Worm (Caenorhabditis elegans) whole organism, dauer: ENCODE results near the gene C17B7.5.

Experiments
- unc-62 ChIP-seq: sonication (generic microtip); optimal IDR thresholded peaks from 2 replicates; lab custom pipeline; 2017; ENCODE audit warnings: missing biosample characterization, missing genetic modification reagents, missing genetic modification characterization

Gene C17B7.5

ce11 chrV:3333334-3333733, at the start of gene C17B7.5:
C17B7.5 (plus strand) TSS chrV:3333634.
- no peak for TF ChIP-seq unc-62 (GFP tag; lab: Kevin White, UChicago)

DNA sequence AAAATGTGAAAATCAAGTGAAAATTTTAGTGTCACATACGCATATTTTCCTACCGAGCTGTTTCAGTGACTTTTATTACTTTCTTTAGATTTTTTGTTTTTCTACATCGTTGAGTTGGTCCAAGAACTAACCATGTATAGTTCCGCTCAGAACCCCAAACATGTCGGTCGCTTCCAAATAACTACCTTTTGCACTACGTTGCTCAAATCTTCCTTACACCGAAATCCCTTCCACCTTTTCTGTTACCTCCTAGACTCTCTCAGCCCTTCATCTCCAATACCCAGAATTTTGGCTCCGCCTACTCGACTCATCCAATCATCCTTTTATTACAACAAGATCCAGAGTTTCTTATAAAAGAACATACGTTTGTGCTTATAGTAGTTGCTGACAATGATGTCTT, 48.8 kb upstream of the C17B7.5 start, which contains the start of gene F35F10.5:
Gene F35F10.5 (plus strand): TSS at position 301 of the 400 bp plus-strand sequence.
- no peak for TF ChIP-seq unc-62 (GFP tag; lab: Kevin White, UChicago)

- no peak for TF ChIP-seq unc-62 (GFP tag; lab: Kevin White, UChicago)
Measured at ce11 chrV:3287330-3287729, 46.1 kb upstream of the C17B7.5 start, which contains the start of gene F35F10.7. F35F10.7 (minus strand) TSS chrV:3287430.

- no peak for TF ChIP-seq unc-62 (GFP tag; lab: Kevin White, UChicago)
Measured at ce11 chrV:3288134-3288533, 45.3 kb upstream of the C17B7.5 start.

- no peak for TF ChIP-seq unc-62 (GFP tag; lab: Kevin White, UChicago)
Measured at ce11 chrV:3289267-3289666, 44.2 kb upstream of the C17B7.5 start, which contains the start of gene F35F10.6. F35F10.6 (minus strand) TSS chrV:3289367.

DNA sequence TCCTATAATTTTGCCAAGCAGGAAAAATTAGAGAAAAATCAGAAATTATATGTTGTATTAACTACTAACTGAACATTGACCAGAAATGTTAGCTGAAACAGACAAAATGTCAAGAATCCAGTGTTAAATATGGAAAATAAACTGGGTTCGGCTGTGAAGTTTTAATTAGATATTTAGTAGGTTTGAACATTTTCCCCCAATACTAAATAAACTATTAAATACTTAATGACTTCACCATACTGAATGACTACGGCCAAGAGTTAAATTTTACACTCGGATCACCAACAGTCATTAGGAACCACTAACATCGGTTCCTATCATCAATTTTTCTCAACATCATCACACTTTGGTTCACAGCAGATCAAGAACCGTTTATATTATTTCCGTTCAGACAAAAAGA, 38.1 kb upstream of the C17B7.5 start:
- TF ChIP-seq unc-62 (GFP tag; lab: Kevin White, UChicago), result no peak

- no peak for TF ChIP-seq unc-62 (GFP tag; lab: Kevin White, UChicago)
Measured at ce11 chrV:3297764-3298163, 35.7 kb upstream of the C17B7.5 start, which contains the start of gene srx-122. srx-122 (minus strand) TSS chrV:3297864.

- TF ChIP-seq unc-62 (GFP tag; lab: Kevin White, UChicago), result no peak
Measured at ce11 chrV:3299437-3299836, 34.0 kb upstream of the C17B7.5 start.

DNA sequence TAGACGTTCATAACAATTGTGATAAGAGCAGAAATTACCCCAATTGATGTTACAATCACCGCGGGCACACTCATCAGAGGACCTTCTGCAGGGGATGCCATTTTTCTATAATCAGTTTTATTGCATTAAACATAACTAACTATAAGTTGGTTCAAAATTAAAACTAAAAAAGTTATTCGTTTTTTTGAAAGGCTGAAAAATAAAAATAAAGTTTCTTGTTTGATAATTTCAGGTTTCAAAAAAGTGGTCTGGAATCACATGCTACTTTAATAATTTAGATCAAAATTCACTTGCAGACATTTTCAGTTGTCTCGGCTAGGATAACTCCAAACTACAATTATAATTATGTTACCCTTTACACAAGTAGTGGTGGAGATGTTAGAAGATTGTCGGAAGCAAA, 31.5 kb upstream of the C17B7.5 start, which contains the start of gene srbc-1:
Gene srbc-1 (minus strand): TSS at position 101 of the 400 bp plus-strand sequence.
- no peak for TF ChIP-seq unc-62 (GFP tag; lab: Kevin White, UChicago)

ce11 chrV:3308169-3308568, 25.3 kb upstream of the C17B7.5 start, which contains the start of gene srbc-3:
srbc-3 (plus strand) TSS chrV:3308469.
- no peak for TF ChIP-seq unc-62 (GFP tag; lab: Kevin White, UChicago)

DNA sequence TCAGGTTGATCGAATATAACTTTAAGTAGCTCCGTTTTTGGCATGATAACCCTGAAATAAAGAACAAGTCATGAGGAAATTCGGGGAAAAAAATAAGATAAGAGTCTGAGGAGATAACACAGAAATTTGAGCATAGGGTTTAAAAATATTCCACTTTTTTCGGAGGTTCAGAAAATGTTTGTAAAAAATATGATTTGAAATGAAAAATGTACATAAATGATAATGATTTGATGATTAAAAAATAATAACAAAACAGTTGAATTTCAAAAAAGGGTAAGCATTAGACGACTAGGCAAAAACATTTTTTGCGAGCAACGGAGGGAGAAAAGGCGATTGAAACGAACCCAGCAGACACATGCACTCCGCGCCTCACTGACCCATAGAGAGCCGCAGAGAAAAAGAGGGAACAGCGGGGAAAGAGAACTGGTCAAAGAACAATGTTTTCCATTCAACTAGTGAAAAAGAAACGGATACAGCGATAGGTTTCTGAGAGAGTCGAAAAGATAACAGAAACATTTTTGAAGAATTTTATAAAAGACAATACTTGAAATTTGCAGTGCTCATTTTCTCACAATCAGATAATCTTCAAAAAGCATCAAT, 21.3 kb upstream of the C17B7.5 start, which contains the start of gene arrd-18:
Gene arrd-18 (minus strand): TSS at position 51 of the 600 bp plus-strand sequence.
- TF ChIP-seq unc-62 (GFP tag; lab: Kevin White, UChicago), result no peak

ce11 chrV:3315308-3315707, 18.1 kb upstream of the C17B7.5 start, which contains the start of gene arrd-19:
arrd-19 (minus strand) TSS chrV:3315516.
- no peak for TF ChIP-seq unc-62 (GFP tag; lab: Kevin White, UChicago)

ce11 chrV:3316108-3316507, 17.3 kb upstream of the C17B7.5 start, which contains the start of gene F35F10.1:
F35F10.1 (plus strand) TSS chrV:3316307.
- no peak for TF ChIP-seq unc-62 (GFP tag; lab: Kevin White, UChicago)

DNA sequence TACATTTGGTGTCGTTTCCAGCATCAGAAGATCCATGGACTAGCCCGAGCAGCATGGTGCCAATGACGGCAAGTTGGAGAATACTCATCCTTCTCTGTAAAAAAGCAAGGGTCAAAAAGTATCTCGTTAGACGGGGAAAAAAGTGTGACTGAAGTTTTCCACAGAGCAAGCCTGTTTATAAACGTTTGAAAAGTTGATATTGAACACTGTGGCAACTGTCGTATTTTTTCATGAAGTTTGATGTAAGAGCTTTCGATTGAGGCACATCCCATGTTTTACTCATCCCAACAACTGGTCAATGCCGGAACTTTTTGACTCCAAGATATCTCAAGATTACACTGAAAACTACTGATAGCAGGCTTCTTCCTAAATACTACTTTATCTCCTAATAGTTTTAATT, 14.5 kb upstream of the C17B7.5 start, which contains the start of gene F35F10.13:
Gene F35F10.13 (minus strand): TSS at position 101 of the 400 bp plus-strand sequence.
- no peak for TF ChIP-seq unc-62 (GFP tag; lab: Kevin White, UChicago)

DNA sequence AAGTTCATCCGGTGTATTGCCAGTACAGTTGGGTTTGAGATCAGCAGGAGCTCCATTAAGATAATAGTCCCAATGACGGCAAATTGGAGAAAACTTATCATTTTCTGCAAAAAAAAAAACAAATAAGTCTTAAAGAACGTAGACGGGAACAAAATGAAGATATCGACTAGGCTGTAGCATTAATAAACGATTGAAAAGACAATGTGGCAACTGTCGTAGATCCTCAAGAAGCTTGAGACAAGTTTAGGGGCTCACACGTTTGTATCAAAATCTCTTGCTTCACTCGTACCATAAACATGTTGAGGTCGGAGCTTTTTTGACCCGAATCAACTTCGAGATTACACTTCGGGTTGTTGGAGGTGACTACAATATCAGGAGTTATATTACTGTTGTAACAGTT, 13.4 kb upstream of the C17B7.5 start, which contains the start of gene F35F10.14:
Gene F35F10.14 (minus strand): TSS at position 101 of the 400 bp plus-strand sequence.
- no peak for TF ChIP-seq unc-62 (GFP tag; lab: Kevin White, UChicago)

- no peak for TF ChIP-seq unc-62 (GFP tag; lab: Kevin White, UChicago)
Measured at ce11 chrV:3320432-3320831, 13.0 kb upstream of the C17B7.5 start, which contains the start of gene C17B7.14. C17B7.14 (minus strand) TSS chrV:3320532.
